Fruit fly (Drosophila melanogaster) whole organism, embryonic: ENCODE measurements around the gene Cks85A.
A peak's percentile ranks its signal among the peaks of the same experiment; 100 is the strongest.

Experiments
- CG10431 ChIP-seq: fragments of 200-800 bp; sonication (Bioruptor generic); optimal IDR thresholded peaks from 3 replicates; lab custom pipeline; 2018; ENCODE audit warnings: missing biosample characterization, mild to moderate bottlenecking, missing genetic modification characterization
- CG10462 ChIP-seq: fragments of 200-800 bp; sonication (Bioruptor generic); optimal IDR thresholded peaks from 2 replicates; lab custom pipeline; 2016; ENCODE audit warnings: missing biosample characterization, missing genetic modification characterization
- CG15601 ChIP-seq: fragments of 200-800 bp; sonication (Bioruptor generic); optimal IDR thresholded peaks from 3 replicates; lab custom pipeline; 2019; ENCODE audit warnings: missing biosample characterization, mild to moderate bottlenecking, missing genetic modification characterization, moderate library complexity
- CG1603 ChIP-seq: fragments of 200-800 bp; sonication (Bioruptor generic); optimal IDR thresholded peaks from 2 replicates; lab custom pipeline; 2019; ENCODE audit warnings: missing biosample characterization, mild to moderate bottlenecking, missing genetic modification characterization, moderate library complexity
- CG16779 ChIP-seq: fragments of 200-800 bp; sonication (Bioruptor generic); IDR thresholded peaks from 2 replicates; pipeline ENCODE4 v1.3.6; 2022; ENCODE audit warnings: missing biosample characterization, missing genetic modification characterization
- CG17359 ChIP-seq: fragments of 200-800 bp; sonication (Bioruptor generic); optimal IDR thresholded peaks from 3 replicates; lab custom pipeline; 2018; ENCODE audit warnings: missing biosample characterization, mild to moderate bottlenecking, missing genetic modification characterization, moderate library complexity
- CG18599 ChIP-seq: fragments of 200-800 bp; sonication (Bioruptor generic); optimal IDR thresholded peaks from 3 replicates; lab custom pipeline; 2017; ENCODE audit warnings: missing biosample characterization, missing genetic modification characterization, mild to moderate bottlenecking, moderate library complexity, missing genetic modification reagents
- CG2889 ChIP-seq: fragments of 200-800 bp; sonication (Bioruptor generic); IDR thresholded peaks from 3 replicates; pipeline ENCODE4 v1.3.6; 2022; ENCODE audit warnings: missing biosample characterization, missing genetic modification characterization
- CG3065 ChIP-seq: fragments of 200-800 bp; sonication (Bioruptor generic); optimal IDR thresholded peaks from 2 replicates; lab custom pipeline; 2016; ENCODE audit warnings: missing biosample characterization, missing genetic modification characterization
- CG31388 ChIP-seq: fragments of 200-800 bp; sonication (Bioruptor generic); optimal IDR thresholded peaks from 2 replicates; lab custom pipeline; 2016; ENCODE audit warnings: missing biosample characterization, missing genetic modification characterization
- CG3163 ChIP-seq: fragments of 200-800 bp; sonication (Bioruptor generic); optimal IDR thresholded peaks from 3 replicates; lab custom pipeline; 2016; ENCODE audit warnings: missing biosample characterization, missing genetic modification characterization
- CG3407 ChIP-seq: fragments of 200-800 bp; sonication (Bioruptor generic); optimal IDR thresholded peaks from 2 replicates; lab custom pipeline; 2018; ENCODE audit warnings: missing biosample characterization, mild to moderate bottlenecking, missing genetic modification characterization
- CG8281 ChIP-seq: fragments of 200-800 bp; sonication (Bioruptor generic); optimal IDR thresholded peaks from 2 replicates; lab custom pipeline; 2018; ENCODE audit warnings: missing biosample characterization, mild to moderate bottlenecking, missing genetic modification characterization, moderate library complexity
- CG9609 ChIP-seq: fragments of 200-800 bp; sonication (Bioruptor generic); optimal IDR thresholded peaks from 3 replicates; lab custom pipeline; 2016; ENCODE audit warnings: missing biosample characterization, missing genetic modification characterization
- CG9817 ChIP-seq: fragments of 200-800 bp; sonication (Bioruptor generic); optimal IDR thresholded peaks from 2 replicates; lab custom pipeline; 2018; ENCODE audit warnings: missing biosample characterization, mild to moderate bottlenecking, missing genetic modification characterization, moderate library complexity
- Dad ChIP-seq: fragments of 200-800 bp; sonication (Bioruptor generic); optimal IDR thresholded peaks from 3 replicates; lab custom pipeline; 2016; ENCODE audit warnings: missing biosample characterization, missing genetic modification characterization
- Deaf1 ChIP-seq: fragments of 200-800 bp; optimal IDR thresholded peaks from 3 replicates; lab custom pipeline; 2019; ENCODE audit warnings: missing biosample characterization, mild to moderate bottlenecking, missing genetic modification characterization, moderate library complexity
- Drgx ChIP-seq: fragments of 200-800 bp; sonication (Bioruptor generic); IDR thresholded peaks from 2 replicates; pipeline ENCODE4 v1.3.6; 2022; ENCODE audit warnings: missing biosample characterization, missing genetic modification characterization
- HLH3B ChIP-seq: fragments of 200-800 bp; sonication (Bioruptor generic); IDR thresholded peaks from 2 replicates; pipeline ENCODE4 v1.3.6; 2022; ENCODE audit warnings: missing biosample characterization, missing genetic modification characterization
- Lim3 ChIP-seq: fragments of 200-800 bp; sonication (Bioruptor generic); IDR thresholded peaks from 2 replicates; pipeline ENCODE4 v1.3.6; 2022; ENCODE audit warnings: missing biosample characterization, missing genetic modification characterization
- Pdp1 ChIP-seq, 2 experiments: fragments of 200-800 bp; sonication (Bioruptor generic); optimal IDR thresholded peaks; 3 replicates each; lab custom pipeline; 2016; ENCODE audit warnings: missing biosample characterization in 2 of 2, missing genetic modification characterization in 2 of 2, mild to moderate bottlenecking in 1 of 2, moderate library complexity in 1 of 2
- Ptx1 ChIP-seq: fragments of 200-800 bp; sonication (Bioruptor generic); IDR thresholded peaks from 2 replicates; pipeline ENCODE4 v1.3.6; 2022; ENCODE audit warnings: missing biosample characterization, missing genetic modification characterization
- Sox102F ChIP-seq: fragments of 200-800 bp; sonication (Bioruptor generic); optimal IDR thresholded peaks from 2 replicates; lab custom pipeline; 2018; ENCODE audit warnings: missing biosample characterization, mild to moderate bottlenecking, missing genetic modification characterization, moderate library complexity
- bbx ChIP-seq: fragments of 200-800 bp; sonication (Bioruptor generic); IDR thresholded peaks from 2 replicates; pipeline ENCODE4 v1.3.6; 2022; ENCODE audit warnings: missing biosample characterization, missing genetic modification characterization; ENCODE audit not compliant: partially characterized antibody
- cg ChIP-seq: fragments of 200-800 bp; sonication (Bioruptor generic); optimal IDR thresholded peaks from 3 replicates; lab custom pipeline; 2019; ENCODE audit warnings: missing biosample characterization, mild to moderate bottlenecking, missing genetic modification characterization, moderate library complexity
- chn ChIP-seq: fragments of 200-800 bp; sonication (Bioruptor generic); optimal IDR thresholded peaks from 2 replicates; lab custom pipeline; 2016; ENCODE audit warnings: missing biosample characterization, missing genetic modification characterization
- ci ChIP-seq: fragments of 200-800 bp; sonication (Bioruptor generic); IDR thresholded peaks from 3 replicates; pipeline ENCODE4 v1.3.6; 2022; ENCODE audit warnings: missing biosample characterization, missing genetic modification characterization
- en ChIP-seq: fragments of 200-800 bp; sonication (Bioruptor generic); optimal IDR thresholded peaks from 2 replicates; lab custom pipeline; 2016; ENCODE audit warnings: missing biosample characterization, missing genetic modification characterization
- ftz-f1 ChIP-seq: fragments of 200-800 bp; sonication (Bioruptor generic); optimal IDR thresholded peaks from 2 replicates; lab custom pipeline; 2016; ENCODE audit warnings: missing biosample characterization, missing genetic modification characterization
- gem ChIP-seq: fragments of 200-800 bp; sonication (Bioruptor generic); optimal IDR thresholded peaks from 2 replicates; lab custom pipeline; 2019; ENCODE audit warnings: missing biosample characterization, mild to moderate bottlenecking, missing genetic modification characterization, moderate library complexity
- jigr1 ChIP-seq: fragments of 200-800 bp; sonication (Bioruptor generic); IDR thresholded peaks from 3 replicates; pipeline ENCODE4 v1.3.6; 2022; ENCODE audit warnings: missing biosample characterization, missing genetic modification characterization
- nau ChIP-seq: fragments of 200-800 bp; sonication (Bioruptor generic); optimal IDR thresholded peaks from 3 replicates; lab custom pipeline; 2017; ENCODE audit warnings: missing biosample characterization, mild to moderate bottlenecking, missing genetic modification characterization, missing genetic modification reagents
- nmo ChIP-seq: fragments of 200-800 bp; sonication (Bioruptor generic); optimal IDR thresholded peaks from 2 replicates; lab custom pipeline; 2018; ENCODE audit warnings: missing biosample characterization, mild to moderate bottlenecking, missing genetic modification characterization, moderate library complexity
- sens-2 ChIP-seq: fragments of 200-800 bp; sonication (Bioruptor generic); IDR thresholded peaks from 2 replicates; pipeline ENCODE4 v1.3.6; 2022; ENCODE audit warnings: missing biosample characterization, missing genetic modification characterization
- slbo ChIP-seq: fragments of 200-800 bp; sonication (Bioruptor generic); IDR thresholded peaks from 2 replicates; pipeline ENCODE4 v1.3.6; 2022; ENCODE audit warnings: missing biosample characterization, missing genetic modification characterization
- so ChIP-seq: fragments of 200-800 bp; sonication (Bioruptor generic); IDR thresholded peaks from 3 replicates; pipeline ENCODE4 v1.3.6; 2022; ENCODE audit warnings: missing biosample characterization, missing genetic modification characterization
- ttk ChIP-seq: fragments of 200-800 bp; sonication (Bioruptor generic); IDR thresholded peaks from 2 replicates; pipeline ENCODE4 v2.1.2; 2022; ENCODE audit warnings: missing biosample characterization, missing genetic modification characterization
- unpg ChIP-seq: fragments of 200-800 bp; sonication (Bioruptor generic); optimal IDR thresholded peaks from 3 replicates; lab custom pipeline; 2018; ENCODE audit warnings: missing biosample characterization, mild to moderate bottlenecking, missing genetic modification characterization, moderate library complexity
- z ChIP-seq: fragments of 200-800 bp; sonication (Bioruptor generic); IDR thresholded peaks from 3 replicates; pipeline ENCODE4 v1.3.6; 2022; ENCODE audit warnings: missing biosample characterization, missing genetic modification characterization

The Cks85A gene

DNA sequence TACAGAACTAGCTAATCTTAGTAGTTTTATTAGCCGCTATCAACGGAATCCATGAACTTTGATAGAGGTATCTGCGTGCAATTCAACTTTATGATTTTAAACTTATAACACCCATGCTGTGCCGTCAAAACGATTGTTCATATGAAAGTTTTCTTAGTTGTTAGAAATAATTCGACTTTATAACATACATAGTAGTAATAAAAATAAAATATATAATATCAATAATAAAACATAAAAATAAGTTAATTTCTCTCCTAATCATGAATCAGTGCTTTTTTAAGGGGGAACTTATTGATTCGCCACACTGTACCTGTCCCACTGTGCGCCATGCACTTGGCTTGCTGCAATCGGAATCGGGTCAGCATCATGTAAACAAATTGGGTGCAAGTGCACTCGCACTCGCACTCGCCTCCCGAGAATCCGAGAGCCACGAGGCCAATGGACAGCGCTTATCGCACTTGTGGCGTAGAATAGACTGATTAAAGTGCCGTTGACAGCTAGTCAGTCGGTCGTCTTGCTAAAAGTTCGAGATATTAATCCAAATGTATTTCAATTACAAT lies 6.3 kb downstream of the Cks85A start (continued):
- peak; percentile 1 for TF ChIP-seq CG3163 (GFP tag; lab: Kevin White, UChicago)
- TF ChIP-seq Deaf1 (tag; lab: Kevin White, UChicago), result peak; percentile 69
- no peak for TF ChIP-seq CG9609 (GFP tag; lab: Kevin White, UChicago)
- no peak for TF ChIP-seq z (GFP tag; lab: Robert Waterston, UW)
- TF ChIP-seq so (GFP tag; lab: Robert Waterston, UW), result 0 out of 3 replicates have a peak, but pooled peaks have one; percentile 45
- no peak for TF ChIP-seq Lim3 (GFP tag; lab: Robert Waterston, UW)
- no peak for TF ChIP-seq Pdp1 (GFP tag; optimal IDR thresholded peaks at IDR 0.05; lab: Kevin White, UChicago)
- peak; percentile 4 for TF ChIP-seq CG15601 (tag; lab: Kevin White, UChicago)
- TF ChIP-seq unpg, result peak; percentile 37
- peak; percentile 60; the same call in 1 of the 2 replicates for TF ChIP-seq sens-2 (GFP tag; lab: Robert Waterston, UW)
- TF ChIP-seq Ptx1 (GFP tag; lab: Robert Waterston, UW), result peak; percentile 32; the same call in 1 of the 2 replicates
- TF ChIP-seq CG31388 (GFP tag; lab: Kevin White, UChicago), result no peak
- peak; percentile 61 for TF ChIP-seq Sox102F
- peak; percentile 29 for TF ChIP-seq nmo (GFP tag; lab: Kevin White, UChicago)
- TF ChIP-seq slbo (GFP tag; lab: Robert Waterston, UW), result no peak
- 0 out of 3 replicates have a peak, but pooled peaks have one; percentile 23 for TF ChIP-seq CG2889 (GFP tag; lab: Robert Waterston, UW)
- no peak for TF ChIP-seq HLH3B (GFP tag; lab: Robert Waterston, UW)
- TF ChIP-seq Dad (GFP tag; lab: Kevin White, UChicago), result no peak
- no peak for TF ChIP-seq ftz-f1
- TF ChIP-seq jigr1 (GFP tag; lab: Robert Waterston, UW), result no peak
- TF ChIP-seq CG3407 (GFP tag; lab: Kevin White, UChicago), result peak; percentile 23
- TF ChIP-seq CG16779, result no peak
- no peak for TF ChIP-seq nau
- no peak for TF ChIP-seq CG8281 (tag; lab: Kevin White, UChicago)
- peak; percentile 4; the same call in 1 of the 2 replicates for TF ChIP-seq Drgx (GFP tag; lab: Robert Waterston, UW)
- TF ChIP-seq en, result no peak
- 0 out of 2 replicates have a peak, but pooled peaks have one; percentile 33 for TF ChIP-seq bbx (GFP tag; lab: Robert Waterston, UW)
- no peak for TF ChIP-seq CG10462 (GFP tag; lab: Kevin White, UChicago)
- TF ChIP-seq CG10431 (GFP tag; lab: Kevin White, UChicago), result peak; percentile 21
- peak; percentile 50 for TF ChIP-seq gem
- TF ChIP-seq CG9817 (tag; lab: Kevin White, UChicago), result no peak
- TF ChIP-seq, all 482 proteins: peak for 59

DNA sequence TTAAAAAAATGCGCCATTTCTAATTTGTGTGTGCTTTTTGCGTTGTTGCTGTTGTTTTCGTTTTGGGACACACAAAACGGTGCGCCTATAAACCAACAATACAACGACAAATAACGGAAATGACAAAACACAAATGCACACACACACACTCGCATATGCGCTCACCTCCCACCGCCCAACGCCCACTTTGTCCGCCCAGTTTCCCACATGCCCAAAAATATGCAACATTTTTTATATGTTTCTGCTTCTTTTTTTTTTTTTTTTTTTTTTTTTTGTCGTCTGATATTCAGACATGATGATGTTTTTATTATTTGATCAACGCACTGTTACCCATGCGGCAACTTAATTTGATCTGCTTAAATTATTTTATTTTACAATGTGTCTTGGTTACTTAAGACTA lies 11.1 kb downstream of the Cks85A start:
- TF ChIP-seq cg, result peak; percentile 42
- no peak for TF ChIP-seq CG1603
- 0 out of 2 replicates have a peak, but pooled peaks have one; percentile 22 for TF ChIP-seq ttk (GFP tag; lab: Robert Waterston, UW)
- TF ChIP-seq CG17359 (tag; lab: Kevin White, UChicago), result peak; percentile 81
- TF ChIP-seq ci, result peak; percentile 47; the same call in 1 of the 3 replicates
- TF ChIP-seq chn, result peak; percentile 68
- no peak for TF ChIP-seq CG18599
- TF ChIP-seq CG3065 (GFP tag; lab: Kevin White, UChicago), result peak; percentile 78
